Worm (Caenorhabditis elegans): Measurements from ENCODE around the gene map-1.

map-1 gene

DNA sequence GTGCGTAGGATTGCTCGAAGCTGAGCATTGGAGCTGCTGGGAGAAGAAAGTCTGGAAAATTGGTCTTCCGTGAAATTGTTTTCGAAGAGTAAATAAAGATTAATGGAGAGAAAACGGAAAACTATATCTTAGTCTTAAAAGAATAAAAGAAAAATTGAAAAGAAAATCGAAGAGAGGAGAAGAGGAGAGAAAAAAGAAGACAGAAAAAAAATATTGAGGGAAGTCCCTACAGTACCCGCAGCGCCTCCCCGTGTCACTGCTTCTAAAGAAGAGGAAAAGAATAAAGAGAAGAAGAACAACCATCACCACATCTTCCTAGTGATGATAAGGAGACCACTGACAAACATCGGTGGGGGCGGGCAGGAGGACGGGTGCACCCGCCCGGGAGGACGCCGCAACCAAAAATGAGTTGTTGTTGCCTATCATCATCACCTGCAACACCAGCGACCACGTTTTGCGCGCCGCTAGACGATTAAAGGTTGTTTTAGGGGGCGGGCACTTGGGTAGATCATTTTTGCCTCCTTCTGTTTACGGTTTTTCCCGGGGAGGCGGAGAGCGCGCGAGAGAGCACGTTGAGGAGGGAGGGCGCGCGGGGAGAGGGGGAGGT lies 37.9 kb downstream of the map-1 start, which contains the start of gene CC8.2:
Gene CC8.2, minus strand, starts transcription at position 51 of the 607 bp plus-strand sequence.
- TF ChIP-seq snpc-4 (tag; optimal IDR thresholded peaks at IDR 0.05) (no peak), M03D4.4 (tag; optimal IDR thresholded peaks at IDR 0.05) (peak; percentile 6), mls-2 (tag; optimal IDR thresholded peaks at IDR 0.05) (no peak), ham-2 (GFP tag; optimal IDR thresholded peaks at IDR 0.05) (peak; percentile 15)

DNA sequence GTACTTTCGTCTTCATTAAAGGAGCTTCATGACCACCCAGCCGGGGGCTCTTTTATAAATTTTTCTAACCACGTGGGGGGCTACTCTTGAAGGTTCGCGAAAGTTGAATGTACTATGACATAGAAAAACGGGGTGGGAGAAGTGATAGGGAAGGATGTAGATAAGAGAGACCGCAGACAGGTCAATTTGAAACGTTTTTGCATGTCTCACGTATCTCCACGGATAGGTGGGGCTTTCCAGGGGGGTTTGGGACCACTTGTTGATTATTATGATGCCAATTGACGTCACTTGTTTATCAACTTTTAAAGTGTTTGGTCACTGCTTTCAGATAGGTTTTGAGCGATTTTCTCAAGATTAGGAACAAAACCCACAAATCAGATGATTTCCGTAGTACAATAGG lies 39.1 kb downstream of the map-1 start:
- peak; percentile 52 for TF ChIP-seq hlh-1 (tag; optimal IDR thresholded peaks at IDR 0.05)
- TF ChIP-seq unc-62 (GFP tag; optimal IDR thresholded peaks at IDR 0.05) = no peak
- TF ChIP-seq mep-1 (tag; optimal IDR thresholded peaks at IDR 0.05) = no peak
- peak; percentile 59 for TF ChIP-seq unc-120 (tag; optimal IDR thresholded peaks at IDR 0.05; ENCODE audit: poor library complexity, severe bottlenecking)

DNA sequence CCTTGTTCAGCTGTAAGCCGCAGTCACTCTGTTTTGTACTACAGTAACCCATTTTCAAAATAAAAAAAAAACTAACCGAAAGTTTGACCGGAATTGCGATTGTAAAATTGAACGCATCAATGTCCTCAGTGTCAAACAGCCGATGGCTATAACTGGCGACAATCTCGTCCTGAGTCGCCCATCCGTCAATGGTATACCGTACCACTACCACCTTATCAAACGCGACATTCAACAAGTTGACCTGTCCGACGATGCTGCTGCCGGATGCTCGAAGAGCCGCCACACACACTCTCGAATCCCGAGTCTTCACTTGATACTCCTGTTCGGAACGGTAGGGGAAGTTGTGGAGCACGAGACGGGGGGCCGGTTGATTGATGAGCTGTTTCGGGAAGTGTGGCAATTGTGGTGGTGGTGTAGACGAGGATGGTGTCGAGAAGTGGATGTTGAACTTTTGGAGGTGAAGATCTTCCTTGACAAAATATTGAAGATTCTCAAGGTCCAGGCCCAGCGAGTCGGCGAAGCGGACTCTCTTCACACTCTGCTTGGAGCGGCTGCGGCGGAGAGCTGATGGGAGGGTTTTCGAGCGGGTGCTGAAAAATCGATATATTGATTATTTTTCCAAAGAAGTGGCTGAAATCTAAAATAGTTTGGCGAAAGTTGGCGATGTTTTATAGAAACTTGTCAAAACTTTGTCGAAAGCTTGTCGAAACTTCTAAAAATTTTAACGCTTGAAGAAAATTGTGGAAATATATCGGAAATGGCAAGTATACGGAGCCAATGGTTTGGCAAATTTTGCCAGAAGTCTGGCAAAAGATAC lies 40.1 kb downstream of the map-1 start:
- no peak for TF ChIP-seq drap-1 (GFP tag; optimal IDR thresholded peaks at IDR 0.05)
- TF ChIP-seq bed-3 (GFP tag; optimal IDR thresholded peaks at IDR 0.05) = no peak
- no peak for TF ChIP-seq ztf-11 (tag; optimal IDR thresholded peaks at IDR 0.05)
- no peak for TF ChIP-seq unc-39 (tag; optimal IDR thresholded peaks at IDR 0.05)
- TF ChIP-seq mab-5 (tag; optimal IDR thresholded peaks at IDR 0.05) = no peak
- no peak for TF ChIP-seq sptf-1 (tag; optimal IDR thresholded peaks at IDR 0.05)
- TF ChIP-seq nhr-76 (tag; optimal IDR thresholded peaks at IDR 0.05) = no peak
- TF ChIP-seq unc-62 (GFP tag; optimal IDR thresholded peaks at IDR 0.05) = no peak
- no peak for TF ChIP-seq elt-1 (tag; optimal IDR thresholded peaks at IDR 0.05; ENCODE audit: borderline replicate concordance, insufficient read depth)
- no peak for TF ChIP-seq hlh-1 (tag; optimal IDR thresholded peaks at IDR 0.05)
- no peak for TF ChIP-seq mep-1 (tag; optimal IDR thresholded peaks at IDR 0.05)
- TF ChIP-seq lsy-2 (tag; optimal IDR thresholded peaks at IDR 0.05) = no peak
- TF ChIP-seq ceh-43 (GFP tag; optimal IDR thresholded peaks at IDR 0.05) = no peak

- TF ChIP-seq lsy-2 (tag; optimal IDR thresholded peaks at IDR 0.05) (no peak), mls-2 (tag; optimal IDR thresholded peaks at IDR 0.05) (no peak), unc-120 (tag; optimal IDR thresholded peaks at IDR 0.05; ENCODE audit: poor library complexity, severe bottlenecking) (no peak), ztf-11 (tag; optimal IDR thresholded peaks at IDR 0.05) (no peak), unc-62 (GFP tag; optimal IDR thresholded peaks at IDR 0.05) (no peak), nhr-237 (tag; optimal IDR thresholded peaks at IDR 0.05) (no peak), hlh-1 (tag; optimal IDR thresholded peaks at IDR 0.05) (no peak), snpc-4 (tag; optimal IDR thresholded peaks at IDR 0.05) (no peak), drap-1 (GFP tag; optimal IDR thresholded peaks at IDR 0.05) (no peak), elt-3 (tag; optimal IDR thresholded peaks at IDR 0.05) (no peak)
Observed at ce11 chrIV:3645487-3645886, 41.2 kb downstream of the map-1 start.

- TF ChIP-seq tbx-8 (GFP tag; optimal IDR thresholded peaks at IDR 0.05) (no peak), hlh-1 (tag; optimal IDR thresholded peaks at IDR 0.05) (no peak), cnd-1 (tag; optimal IDR thresholded peaks at IDR 0.05) (no peak), unc-62 (GFP tag; optimal IDR thresholded peaks at IDR 0.05) (no peak), nhr-28 (tag; optimal IDR thresholded peaks at IDR 0.05) (no peak), sem-2 (GFP tag; optimal IDR thresholded peaks at IDR 0.05) (no peak), lsy-2 (tag; optimal IDR thresholded peaks at IDR 0.05) (no peak), mls-2 (tag; optimal IDR thresholded peaks at IDR 0.05) (no peak), ces-1 (GFP tag; optimal IDR thresholded peaks at IDR 0.05) (no peak), pha-4 (tag; optimal IDR thresholded peaks at IDR 0.05) (no peak), nhr-2 (tag; optimal IDR thresholded peaks at IDR 0.05) (no peak), elt-3 (tag; optimal IDR thresholded peaks at IDR 0.05) (no peak), elt-1 (tag; optimal IDR thresholded peaks at IDR 0.05; ENCODE audit: borderline replicate concordance, insufficient read depth) (no peak), ceh-83 (GFP tag; optimal IDR thresholded peaks at IDR 0.05) (no peak), lin-32 (GFP tag; optimal IDR thresholded peaks at IDR 0.05) (no peak), drap-1 (GFP tag; optimal IDR thresholded peaks at IDR 0.05) (no peak), ztf-11 (tag; optimal IDR thresholded peaks at IDR 0.05) (no peak), bed-3 (GFP tag; optimal IDR thresholded peaks at IDR 0.05) (no peak), flh-1 (GFP tag; optimal IDR thresholded peaks at IDR 0.05) (no peak)
Observed at ce11 chrIV:3644863-3645378, 41.7 kb downstream of the map-1 start.
